Worm (Caenorhabditis elegans): ENCODE results near the gene irld-52.
"Not testable (repeated sequence)": the region's sequence is repeated elsewhere in the genome, so short reads cannot be mapped to it uniquely, and the experiment has no call there.

Gene irld-52

DNA sequence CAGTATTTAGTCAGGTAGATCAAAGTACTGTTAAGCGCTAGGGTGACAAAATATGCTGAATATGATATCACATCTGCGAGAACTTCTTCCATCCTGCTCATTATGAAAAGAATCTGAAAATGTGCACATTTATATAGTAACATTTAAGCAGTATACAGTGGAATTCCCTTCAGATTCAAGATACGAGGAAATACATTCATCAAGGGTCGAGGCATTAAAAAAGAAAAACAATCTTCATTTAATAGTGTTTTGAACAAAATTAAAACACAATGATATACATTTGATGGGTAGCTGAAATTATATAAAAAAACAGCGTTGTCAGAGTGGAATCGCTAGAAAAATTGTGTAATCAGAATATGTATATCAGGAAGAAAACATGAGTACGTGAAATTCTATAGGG is 43.8 kb upstream of the irld-52 start, which contains the start of gene str-27:
str-27 (minus strand) TSS at position 101 of the 400 bp plus-strand sequence.
- TF ChIP-seq lsy-2 (tag; optimal IDR thresholded peaks at IDR 0.05) (no peak), unc-39 (tag; optimal IDR thresholded peaks at IDR 0.05) (no peak)

ce11 chrV:15741851-15742250 is 37.6 kb upstream of the irld-52 start, which contains the start of gene str-18:
TSS of gene str-18 (minus strand) at chrV:15741951.
- no peak for TF ChIP-seq alr-1 (tag; optimal IDR thresholded peaks at IDR 0.05)

DNA sequence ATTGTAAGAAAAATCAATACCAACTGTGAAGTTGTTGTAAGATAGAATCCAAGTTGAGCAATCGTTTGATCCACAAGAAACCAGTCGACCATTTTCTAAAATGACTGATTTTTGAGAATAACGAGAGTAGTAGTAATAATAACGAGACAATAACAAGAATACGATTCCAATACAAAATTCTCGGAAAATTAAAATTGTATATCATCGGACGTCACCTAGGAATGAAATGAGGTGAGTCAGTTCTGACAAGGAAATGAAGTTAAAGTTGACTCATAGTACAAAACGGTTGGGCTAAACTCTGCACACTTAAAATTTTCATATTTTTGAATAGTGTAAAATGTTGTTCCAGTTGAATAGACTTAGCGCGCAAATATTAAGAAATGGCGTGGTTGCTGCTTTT is 35.1 kb upstream of the irld-52 start, which contains the start of gene str-19:
str-19 (minus strand) TSS at position 101 of the 400 bp plus-strand sequence.
- TF ChIP-seq ztf-11, lin-11, unc-39 (tag; optimal IDR thresholded peaks at IDR 0.05): not testable (repeated sequence)

DNA sequence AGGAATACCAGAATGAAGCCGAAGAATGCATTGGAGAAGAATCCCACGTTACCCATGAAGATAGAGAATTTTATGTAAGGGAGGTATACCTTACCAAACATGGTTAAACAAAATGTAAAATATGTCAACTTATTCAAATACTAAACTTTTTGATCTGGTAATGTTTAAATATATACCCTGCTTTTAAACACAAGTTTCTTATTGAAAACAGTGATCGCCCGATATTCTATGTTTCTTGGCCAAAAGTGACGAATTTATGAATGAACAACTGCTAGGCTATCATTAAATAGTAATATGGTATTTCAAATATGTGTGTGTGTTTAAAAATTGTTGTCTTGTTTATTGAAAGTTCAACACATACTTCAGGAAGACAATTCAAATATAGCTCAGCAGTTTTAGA is 31.1 kb upstream of the irld-52 start, which contains the start of gene T23D5.8:
T23D5.8 (minus strand) TSS at position 101 of the 400 bp plus-strand sequence.
- TF ChIP-seq unc-39, nhr-21, nhr-12 (tag; optimal IDR thresholded peaks at IDR 0.05): not testable (repeated sequence)

- TF ChIP-seq nhr-11 (tag; optimal IDR thresholded peaks at IDR 0.05) (no peak), mab-5 (tag; optimal IDR thresholded peaks at IDR 0.05) (no peak), skn-1 (tag; optimal IDR thresholded peaks at IDR 0.05) (no peak), ceh-16 (tag; optimal IDR thresholded peaks at IDR 0.05) (no peak), peb-1 (tag; optimal IDR thresholded peaks at IDR 0.05) (no peak), ceh-82 (tag; optimal IDR thresholded peaks at IDR 0.05) (no peak), blmp-1 (tag; optimal IDR thresholded peaks at IDR 0.05; ENCODE audit: insufficient read depth) (no peak), fos-1 (tag; optimal IDR thresholded peaks at IDR 0.05) (no peak), nhr-25 (tag; optimal IDR thresholded peaks at IDR 0.05) (no peak), sma-9 (GFP tag; optimal IDR thresholded peaks at IDR 0.05) (no peak), sma-9 (tag; optimal IDR thresholded peaks at IDR 0.05) (no peak), nhr-10 (tag; optimal IDR thresholded peaks at IDR 0.05) (no peak)
Measured at ce11 chrV:15750130-15750529, 29.3 kb upstream of the irld-52 start, which contains the start of gene str-6. TSS of gene str-6 (minus strand) at chrV:15750230.

- TF ChIP-seq zag-1 (tag; optimal IDR thresholded peaks at IDR 0.05) = no peak
- TF ChIP-seq peb-1 (tag; optimal IDR thresholded peaks at IDR 0.05) = no peak
- TF ChIP-seq sma-3 (GFP tag; optimal IDR thresholded peaks at IDR 0.05) = no peak
- no peak for TF ChIP-seq Y55F3AM.14 (GFP tag; optimal IDR thresholded peaks at IDR 0.05)
- no peak for TF ChIP-seq nhr-11 (tag; optimal IDR thresholded peaks at IDR 0.05)
- TF ChIP-seq unc-55 (GFP tag; optimal IDR thresholded peaks at IDR 0.05) = no peak
- no peak for TF ChIP-seq mbf-1 (tag; optimal IDR thresholded peaks at IDR 0.05)
- TF ChIP-seq skn-1 (tag; optimal IDR thresholded peaks at IDR 0.05) = no peak
- TF ChIP-seq ama-1 (optimal IDR thresholded peaks at IDR 0.05) = no peak
- TF ChIP-seq nhr-25 (tag; optimal IDR thresholded peaks at IDR 0.05) = no peak
- TF ChIP-seq ztf-11 (tag; optimal IDR thresholded peaks at IDR 0.05) = no peak
- TF ChIP-seq ztf-1 (GFP tag; conservative IDR thresholded peaks at IDR 0.05) = no peak
- no peak for TF ChIP-seq nhr-23 (tag; optimal IDR thresholded peaks at IDR 0.05)
- no peak for TF ChIP-seq lin-39 (tag; optimal IDR thresholded peaks at IDR 0.05)
- TF ChIP-seq nhr-129 (tag; optimal IDR thresholded peaks at IDR 0.05) = no peak
- no peak for TF ChIP-seq alr-1 (tag; optimal IDR thresholded peaks at IDR 0.05)
- no peak for TF ChIP-seq snpc-4 (tag; optimal IDR thresholded peaks at IDR 0.05)
- TF ChIP-seq ceh-16 (tag; optimal IDR thresholded peaks at IDR 0.05) = no peak
- TF ChIP-seq sma-9 (GFP tag; optimal IDR thresholded peaks at IDR 0.05) = no peak
- TF ChIP-seq sma-9 (tag; optimal IDR thresholded peaks at IDR 0.05) = no peak
Measured at ce11 chrV:15752049-15752448, 27.4 kb upstream of the irld-52 start, which contains the start of gene str-43. TSS of gene str-43 (minus strand) at chrV:15752149.

DNA sequence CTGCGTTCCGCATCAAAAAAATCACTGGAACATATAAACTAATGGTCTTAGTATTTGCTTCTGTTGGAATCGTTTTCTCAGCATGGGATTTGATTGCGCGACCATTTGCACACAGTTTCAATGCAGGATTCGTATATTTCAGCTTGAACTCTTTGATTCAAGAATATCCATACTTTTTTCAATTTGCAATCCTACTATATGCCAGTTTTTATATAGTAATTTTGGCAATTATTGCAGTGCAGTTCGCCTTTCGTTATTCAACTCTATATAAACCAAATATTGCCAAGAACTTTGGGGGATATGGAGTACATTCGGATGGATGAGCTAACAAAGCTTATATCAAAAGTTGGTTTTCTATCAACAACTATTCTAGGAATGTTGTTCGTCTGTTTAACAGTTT is 26.5 kb upstream of the irld-52 start, which contains the start of gene str-5:
str-5 (plus strand) TSS at position 301 of the 400 bp plus-strand sequence.
- TF ChIP-seq nhr-77, ceh-82, elt-1 (tag; optimal IDR thresholded peaks at IDR 0.05): not testable (repeated sequence)
